Fruit fly (Drosophila melanogaster): Measurements from ENCODE around the gene CG11899.

CG11899 gene

dm6 chr3R:29204612-29205480, 4.6 kb downstream of the CG11899 start (continued):
- TF ChIP-seq CG16813 (GFP tag; IDR thresholded peaks at IDR 0.05; ENCODE audit: partially characterized antibody) (no peak), ind (GFP tag; optimal IDR thresholded peaks at IDR 0.05) (peak; percentile 79), Lpt (GFP tag; optimal IDR thresholded peaks at IDR 0.05) (no peak), btn (GFP tag; optimal IDR thresholded peaks at IDR 0.05) (peak; percentile 69), CG2889 (GFP tag; IDR thresholded peaks at IDR 0.05) (no peak), CG10267 (tag; optimal IDR thresholded peaks at IDR 0.05) (peak; percentile 68), hkb (optimal IDR thresholded peaks at IDR 0.05) (no peak), hkb (GFP tag; IDR thresholded peaks at IDR 0.05) (peak; percentile 78), Hsf (GFP tag; optimal IDR thresholded peaks at IDR 0.05) (peak; percentile 66), Dll (GFP tag; IDR thresholded peaks at IDR 0.05; ENCODE audit: partially characterized antibody) (no peak), CG42726 (GFP tag; IDR thresholded peaks at IDR 0.05; ENCODE audit: partially characterized antibody) (no peak), mld (GFP tag; IDR thresholded peaks at IDR 0.05; ENCODE audit: partially characterized antibody) (no peak), eyg (GFP tag; optimal IDR thresholded peaks at IDR 0.05) (peak; percentile 60), Blimp-1 (GFP tag; optimal IDR thresholded peaks at IDR 0.05) (peak; percentile 84), CG8359 (GFP tag; optimal IDR thresholded peaks at IDR 0.05; ENCODE audit: borderline replicate concordance) (peak; percentile 45), pita (GFP tag; optimal IDR thresholded peaks at IDR 0.05) (no peak), emc (GFP tag; optimal IDR thresholded peaks at IDR 0.05) (no peak), CG14050 (GFP tag; IDR thresholded peaks at IDR 0.05) (peak; percentile 72), HmgD (GFP tag; optimal IDR thresholded peaks at IDR 0.05) (no peak), NK7.1 (GFP tag; optimal IDR thresholded peaks at IDR 0.05) (no peak), Trl (optimal IDR thresholded peaks at IDR 0.05) (no peak), Trl (GFP tag; optimal IDR thresholded peaks at IDR 0.05) (peak; percentile 74), Side (GFP tag; optimal IDR thresholded peaks at IDR 0.05) (peak; percentile 71), al (GFP tag; IDR thresholded peaks at IDR 0.05) (0 out of 2 replicates have a peak, but pooled peaks have one; percentile 13), Antp (GFP tag; optimal IDR thresholded peaks at IDR 0.05) (peak; percentile 79), CG11398 (GFP tag; optimal IDR thresholded peaks at IDR 0.05) (peak; percentile 75), dysf (GFP tag; IDR thresholded peaks at IDR 0.05) (peak; percentile 80), CG15269 (tag; optimal IDR thresholded peaks at IDR 0.05) (peak; percentile 80), CG12219 (GFP tag; optimal IDR thresholded peaks at IDR 0.05) (peak; percentile 80), Rx (GFP tag; IDR thresholded peaks at IDR 0.05) (peak; percentile 79), jumu (GFP tag; optimal IDR thresholded peaks at IDR 0.05) (peak; percentile 74), usp (GFP tag; optimal IDR thresholded peaks at IDR 0.05) (no peak), esg (GFP tag; conservative IDR thresholded peaks at IDR 0.05) (peak; percentile 73), lilli (GFP tag; optimal IDR thresholded peaks at IDR 0.05) (peak; percentile 55), sisA (GFP tag; IDR thresholded peaks at IDR 0.05) (peak; percentile 83), odd (GFP tag; optimal IDR thresholded peaks at IDR 0.05) (peak; percentile 61), CG1529 (GFP tag; optimal IDR thresholded peaks at IDR 0.05) (peak; percentile 80), ac (GFP tag; optimal IDR thresholded peaks at IDR 0.05) (no peak), sna (GFP tag; IDR thresholded peaks at IDR 0.05; ENCODE audit: partially characterized antibody) (no peak), CG11247 (GFP tag; IDR thresholded peaks at IDR 0.05) (peak; percentile 32; the same call in 1 of the 2 replicates), CG12071 (GFP tag; optimal IDR thresholded peaks at IDR 0.05) (peak; percentile 76), tx (GFP tag; optimal IDR thresholded peaks at IDR 0.05) (peak; percentile 62), CG17328 (GFP tag; IDR thresholded peaks at IDR 0.05) (peak; percentile 77), psq (GFP tag; optimal IDR thresholded peaks at IDR 0.05) (peak; percentile 18), sqz (GFP tag; optimal IDR thresholded peaks at IDR 0.05) (peak; percentile 84), CG34224 (GFP tag; IDR thresholded peaks at IDR 0.05; ENCODE audit: partially characterized antibody) (no peak), NFAT (GFP tag; IDR thresholded peaks at IDR 0.05) (no peak), her (GFP tag; optimal IDR thresholded peaks at IDR 0.05) (peak; percentile 58), bowl (GFP tag; IDR thresholded peaks at IDR 0.05) (no peak), fd64A (GFP tag; optimal IDR thresholded peaks at IDR 0.05) (peak; percentile 79)

All from whole organism, embryonic.